Fruit fly (Drosophila melanogaster) whole organism, embryonic: ENCODE data around the gene CG7739.
A peak's percentile ranks its signal among the peaks of the same experiment; 100 is the strongest.

Experiments used
- Ada2b ChIP-seq: fragments of 200-800 bp; sonication (Bioruptor generic); IDR thresholded peaks from 2 replicates; pipeline ENCODE4 v1.3.6; 2022; ENCODE audit warnings: missing biosample characterization, missing genetic modification characterization
- Bteb2 ChIP-seq: fragments of 200-800 bp; sonication (Bioruptor generic); optimal IDR thresholded peaks from 2 replicates; lab custom pipeline; 2016; ENCODE audit warnings: missing biosample characterization, missing genetic modification characterization
- CG10274 ChIP-seq: fragments of 200-800 bp; sonication (Bioruptor generic); optimal IDR thresholded peaks from 3 replicates; lab custom pipeline; 2017; ENCODE audit warnings: missing biosample characterization, mild to moderate bottlenecking, missing genetic modification characterization
- CG10366 ChIP-seq: fragments of 200-800 bp; sonication (Bioruptor generic); IDR thresholded peaks from 2 replicates; pipeline ENCODE4 v1.3.6; 2022; ENCODE audit warnings: missing biosample characterization, missing genetic modification characterization
- CG10654 ChIP-seq: fragments of 200-800 bp; sonication (Bioruptor generic); optimal IDR thresholded peaks from 2 replicates; lab custom pipeline; 2016; ENCODE audit warnings: missing biosample characterization, missing genetic modification characterization
- CG11723 ChIP-seq: fragments of 200-800 bp; sonication (Bioruptor generic); optimal IDR thresholded peaks from 2 replicates; lab custom pipeline; 2017; ENCODE audit warnings: missing biosample characterization, mild to moderate bottlenecking, missing genetic modification characterization
- CG12744 ChIP-seq: fragments of 200-800 bp; sonication (Bioruptor generic); optimal IDR thresholded peaks from 2 replicates; lab custom pipeline; 2016; ENCODE audit warnings: missing biosample characterization, missing genetic modification characterization
- CG14860 ChIP-seq: fragments of 200-800 bp; sonication (Bioruptor generic); IDR thresholded peaks from 3 replicates; pipeline ENCODE4 v1.3.6; 2022; ENCODE audit warnings: missing biosample characterization, missing genetic modification characterization; ENCODE audit not compliant: partially characterized antibody
- CG15514 ChIP-seq: fragments of 200-800 bp; sonication (Bioruptor generic); optimal IDR thresholded peaks from 3 replicates; lab custom pipeline; 2017; ENCODE audit warnings: missing biosample characterization, missing genetic modification characterization, mild to moderate bottlenecking, moderate library complexity, missing genetic modification reagents
- CG15601 ChIP-seq: fragments of 200-800 bp; sonication (Bioruptor generic); optimal IDR thresholded peaks from 3 replicates; lab custom pipeline; 2019; ENCODE audit warnings: missing biosample characterization, mild to moderate bottlenecking, missing genetic modification characterization, moderate library complexity
- CG16779 ChIP-seq: fragments of 200-800 bp; sonication (Bioruptor generic); IDR thresholded peaks from 2 replicates; pipeline ENCODE4 v1.3.6; 2022; ENCODE audit warnings: missing biosample characterization, missing genetic modification characterization
- CG17568 ChIP-seq: fragments of 200-800 bp; sonication (Bioruptor generic); optimal IDR thresholded peaks from 2 replicates; lab custom pipeline; 2018; ENCODE audit warnings: missing biosample characterization, mild to moderate bottlenecking, missing genetic modification characterization, moderate library complexity
- CG17912 ChIP-seq: fragments of 200-800 bp; sonication (Bioruptor generic); optimal IDR thresholded peaks from 2 replicates; lab custom pipeline; 2018; ENCODE audit warnings: missing biosample characterization, mild to moderate bottlenecking, missing genetic modification characterization
- CG31365 ChIP-seq: fragments of 200-800 bp; sonication (Bioruptor generic); optimal IDR thresholded peaks from 2 replicates; lab custom pipeline; 2018; ENCODE audit warnings: missing biosample characterization, mild to moderate bottlenecking, missing genetic modification characterization
- CG3163 ChIP-seq: fragments of 200-800 bp; sonication (Bioruptor generic); optimal IDR thresholded peaks from 3 replicates; lab custom pipeline; 2016; ENCODE audit warnings: missing biosample characterization, missing genetic modification characterization
- CG4424 ChIP-seq: fragments of 200-800 bp; sonication (Bioruptor generic); optimal IDR thresholded peaks from 3 replicates; lab custom pipeline; 2016; ENCODE audit warnings: missing biosample characterization, missing genetic modification characterization
- CG6654 ChIP-seq: fragments of 200-800 bp; sonication (Bioruptor generic); optimal IDR thresholded peaks from 2 replicates; lab custom pipeline; 2017; ENCODE audit warnings: missing biosample characterization, mild to moderate bottlenecking, missing genetic modification characterization
- CG6683 ChIP-seq: fragments of 200-800 bp; sonication (Bioruptor generic); optimal IDR thresholded peaks from 2 replicates; lab custom pipeline; 2017; ENCODE audit warnings: missing biosample characterization, mild to moderate bottlenecking, missing genetic modification characterization, missing genetic modification reagents
- CG6813 ChIP-seq: fragments of 200-800 bp; sonication (Bioruptor generic); optimal IDR thresholded peaks from 2 replicates; lab custom pipeline; 2017; ENCODE audit warnings: missing biosample characterization, missing genetic modification characterization, mild to moderate bottlenecking, moderate library complexity, missing genetic modification reagents
- CG8089 ChIP-seq: fragments of 200-800 bp; sonication (Bioruptor generic); optimal IDR thresholded peaks from 3 replicates; lab custom pipeline; 2016; ENCODE audit warnings: missing biosample characterization, missing genetic modification characterization
- CG8765 ChIP-seq: fragments of 200-800 bp; sonication (Bioruptor generic); IDR thresholded peaks from 2 replicates; pipeline ENCODE4 v1.3.6; 2022; ENCODE audit warnings: missing biosample characterization, missing genetic modification characterization
- CG9609 ChIP-seq: fragments of 200-800 bp; sonication (Bioruptor generic); optimal IDR thresholded peaks from 3 replicates; lab custom pipeline; 2016; ENCODE audit warnings: missing biosample characterization, missing genetic modification characterization
- Deaf1 ChIP-seq: fragments of 200-800 bp; optimal IDR thresholded peaks from 3 replicates; lab custom pipeline; 2019; ENCODE audit warnings: missing biosample characterization, mild to moderate bottlenecking, missing genetic modification characterization, moderate library complexity
- Dfd ChIP-seq, 2 experiments: fragments of >200 bp; optimal IDR thresholded peaks; 2 replicates each; lab custom pipeline; 2017; ENCODE audit warnings: missing biosample characterization in 2 of 2, missing genetic modification characterization in 2 of 2
- Doc3 ChIP-seq: fragments of 200-800 bp; sonication (Bioruptor generic); IDR thresholded peaks from 3 replicates; pipeline ENCODE4 v1.3.6; 2022; ENCODE audit warnings: missing biosample characterization, missing genetic modification characterization; ENCODE audit not compliant: partially characterized antibody
- Dref ChIP-seq: fragments of 200-800 bp; sonication (Bioruptor generic); IDR thresholded peaks from 2 replicates; pipeline ENCODE4 v1.3.6; 2022; ENCODE audit warnings: missing biosample characterization, missing genetic modification characterization
- Fer1 ChIP-seq: fragments of 200-800 bp; sonication (Bioruptor generic); optimal IDR thresholded peaks from 2 replicates; lab custom pipeline; 2017; ENCODE audit warnings: missing biosample characterization, mild to moderate bottlenecking, missing genetic modification characterization
- HHEX ChIP-seq: fragments of 200-800 bp; sonication (Bioruptor generic); optimal IDR thresholded peaks from 3 replicates; lab custom pipeline; 2017; ENCODE audit warnings: missing biosample characterization, mild to moderate bottlenecking, missing genetic modification characterization, missing genetic modification reagents
- Meics ChIP-seq: fragments of 200-800 bp; sonication (Bioruptor generic); optimal IDR thresholded peaks from 2 replicates; lab custom pipeline; 2017; ENCODE audit warnings: missing biosample characterization, mild to moderate bottlenecking, missing genetic modification characterization
- NC2β ChIP-seq: fragments of 200-800 bp; sonication (Bioruptor generic); optimal IDR thresholded peaks from 2 replicates; lab custom pipeline; 2016; ENCODE audit warnings: missing biosample characterization, missing genetic modification characterization
- PHDP ChIP-seq: fragments of 200-800 bp; sonication (Bioruptor generic); optimal IDR thresholded peaks from 3 replicates; lab custom pipeline; 2018; ENCODE audit warnings: missing biosample characterization, mild to moderate bottlenecking, missing genetic modification characterization, moderate library complexity
- Side ChIP-seq: fragments of 200-800 bp; sonication (Bioruptor generic); optimal IDR thresholded peaks from 2 replicates; lab custom pipeline; 2016; ENCODE audit warnings: missing biosample characterization, missing genetic modification characterization
- Spps ChIP-seq: fragments of 200-800 bp; sonication (Bioruptor generic); optimal IDR thresholded peaks from 2 replicates; lab custom pipeline; 2018; ENCODE audit warnings: missing biosample characterization, mild to moderate bottlenecking, missing genetic modification characterization
- Sry-δ ChIP-seq: fragments of 200-800 bp; sonication (Bioruptor generic); optimal IDR thresholded peaks from 2 replicates; lab custom pipeline; 2016; ENCODE audit warnings: missing biosample characterization, missing genetic modification characterization
- Stat92E ChIP-seq, 3 experiments: fragments of >200 bp in 2 of 3; fragments of 200-800 bp in 1 of 3; sonication (Bioruptor generic) in 1 of 3; optimal IDR thresholded peaks; 2 replicates each; lab custom pipeline; 2017 to 2019; ENCODE audit warnings: missing biosample characterization in 3 of 3, missing genetic modification characterization in 3 of 3, mild to moderate bottlenecking in 1 of 3, moderate library complexity in 1 of 3
- ab ChIP-seq: fragments of 200-800 bp; sonication (Bioruptor generic); optimal IDR thresholded peaks from 2 replicates; lab custom pipeline; 2016; ENCODE audit warnings: missing biosample characterization, missing genetic modification characterization
- crp ChIP-seq, 2 experiments: fragments of 200-800 bp; sonication (Bioruptor generic); optimal IDR thresholded peaks; 2 replicates in 1 of 2; 3 replicates in 1 of 2; lab custom pipeline; 2017; ENCODE audit warnings: missing biosample characterization in 2 of 2, missing genetic modification characterization in 2 of 2, mild to moderate bottlenecking in 1 of 2, moderate library complexity in 1 of 2
- fru ChIP-seq: fragments of >200 bp; optimal IDR thresholded peaks from 2 replicates; lab custom pipeline; 2017
- gem ChIP-seq: fragments of 200-800 bp; sonication (Bioruptor generic); optimal IDR thresholded peaks from 2 replicates; lab custom pipeline; 2019; ENCODE audit warnings: missing biosample characterization, mild to moderate bottlenecking, missing genetic modification characterization, moderate library complexity
- hb ChIP-seq: fragments of 200-800 bp; sonication (Bioruptor generic); IDR thresholded peaks from 3 replicates; pipeline ENCODE4 v1.3.6; 2022; ENCODE audit warnings: missing biosample characterization, missing genetic modification characterization; ENCODE audit not compliant: partially characterized antibody
- lab ChIP-seq: fragments of 200-800 bp; sonication (Bioruptor generic); optimal IDR thresholded peaks from 3 replicates; lab custom pipeline; 2017; ENCODE audit warnings: missing biosample characterization, missing genetic modification characterization, mild to moderate bottlenecking, moderate library complexity, missing genetic modification reagents
- mirr ChIP-seq: fragments of 200-800 bp; sonication (Bioruptor generic); optimal IDR thresholded peaks from 3 replicates; lab custom pipeline; 2018; ENCODE audit warnings: missing biosample characterization, mild to moderate bottlenecking, missing genetic modification characterization
- nom ChIP-seq: fragments of 200-800 bp; sonication (Bioruptor generic); optimal IDR thresholded peaks from 2 replicates; lab custom pipeline; 2017; ENCODE audit warnings: missing biosample characterization, missing genetic modification characterization, mild to moderate bottlenecking, moderate library complexity, missing genetic modification reagents
- pros ChIP-seq: fragments of 200-800 bp; sonication (Bioruptor generic); optimal IDR thresholded peaks from 3 replicates; lab custom pipeline; 2019; ENCODE audit warnings: missing biosample characterization, mild to moderate bottlenecking, missing genetic modification characterization, moderate library complexity
- rib ChIP-seq: fragments of 200-800 bp; sonication (Bioruptor generic); IDR thresholded peaks from 2 replicates; pipeline ENCODE4 v1.3.6; 2022; ENCODE audit warnings: missing biosample characterization, missing genetic modification characterization
- slou ChIP-seq: fragments of 200-800 bp; sonication (Bioruptor generic); optimal IDR thresholded peaks from 3 replicates; lab custom pipeline; 2016; ENCODE audit warnings: missing biosample characterization, missing genetic modification characterization
- ssp ChIP-seq: fragments of 200-800 bp; sonication (Bioruptor generic); IDR thresholded peaks from 2 replicates; pipeline ENCODE4 v1.3.6; 2022; ENCODE audit warnings: missing biosample characterization, missing genetic modification characterization
- stwl ChIP-seq: fragments of 200-800 bp; sonication (Bioruptor generic); optimal IDR thresholded peaks from 3 replicates; lab custom pipeline; 2018; ENCODE audit warnings: missing biosample characterization, mild to moderate bottlenecking, missing genetic modification characterization, moderate library complexity
- tgo ChIP-seq: fragments of 200-800 bp; sonication (Bioruptor generic); IDR thresholded peaks from 3 replicates; pipeline ENCODE4 v1.3.6; 2022; ENCODE audit warnings: missing biosample characterization, missing genetic modification characterization
- zf30C ChIP-seq: fragments of 200-800 bp; sonication (Bioruptor generic); optimal IDR thresholded peaks from 3 replicates; lab custom pipeline; 2018; ENCODE audit warnings: missing biosample characterization, mild to moderate bottlenecking, missing genetic modification characterization

CG7739 gene

DNA sequence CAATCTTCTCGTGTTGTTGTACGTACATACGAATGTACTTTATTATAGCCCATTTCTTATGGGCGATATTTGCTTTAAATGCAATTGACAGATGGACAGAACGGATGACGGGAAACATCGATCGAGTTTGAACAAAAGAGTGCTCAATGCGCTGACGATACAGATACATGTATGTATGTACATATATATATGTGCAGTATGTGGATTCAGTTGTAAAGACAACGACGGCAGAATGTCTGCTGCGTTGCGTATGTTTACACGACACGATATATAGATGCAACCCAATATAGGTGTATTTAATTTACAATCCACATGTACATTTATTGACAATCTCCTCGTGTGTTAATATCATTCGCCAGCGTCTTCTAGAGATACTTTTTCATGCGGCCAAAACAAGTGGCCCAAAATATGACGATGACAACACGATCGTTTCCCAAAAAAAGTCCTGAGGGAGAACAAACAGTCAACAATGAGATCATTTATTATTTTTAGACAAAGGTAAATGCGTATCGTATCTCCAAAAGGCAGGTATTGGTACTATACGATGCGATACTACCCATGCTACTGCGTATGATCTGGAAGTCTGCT is 32.1 kb downstream of the CG7739 start (continued):
- TF ChIP-seq fru (lab: Kevin White, UChicago) (no peak), rib (GFP tag; lab: Robert Waterston, UW) (no peak), CG17568 (GFP tag; lab: Kevin White, UChicago) (peak; percentile 19), CG17912 (GFP tag; lab: Kevin White, UChicago) (no peak), Ada2b (GFP tag; lab: Robert Waterston, UW) (no peak), Meics (GFP tag; lab: Kevin White, UChicago) (no peak), tgo (GFP tag; lab: Robert Waterston, UW) (no peak), Fer1 (no peak), zf30C (GFP tag; lab: Kevin White, UChicago) (no peak), stwl (no peak), Side (GFP tag; lab: Kevin White, UChicago) (no peak), PHDP (tag; lab: Kevin White, UChicago) (no peak), Stat92E (GFP tag; optimal IDR thresholded peaks at IDR 0.05; lab: Kevin White, UChicago) (no peak), gem (tag; lab: Kevin White, UChicago) (no peak), CG15601 (tag; lab: Kevin White, UChicago) (peak; percentile 45), CG8089 (GFP tag; lab: Kevin White, UChicago) (no peak), Deaf1 (tag; lab: Kevin White, UChicago) (no peak), CG31365 (tag; lab: Kevin White, UChicago) (no peak), nom (GFP tag; lab: Kevin White, UChicago) (peak; percentile 32), CG15514 (GFP tag; lab: Kevin White, UChicago) (no peak), NC2β (GFP tag; lab: Kevin White, UChicago) (no peak), ssp (GFP tag; lab: Robert Waterston, UW) (no peak), CG6683 (GFP tag; lab: Kevin White, UChicago) (no peak), Doc3 (no peak), Bteb2 (no peak), slou (GFP tag; lab: Kevin White, UChicago) (no peak), CG6813 (peak; percentile 31), CG10366 (no peak), Sry-δ (GFP tag; lab: Kevin White, UChicago) (no peak), CG3163 (GFP tag; lab: Kevin White, UChicago) (no peak), Dfd (GFP tag; optimal IDR thresholded peaks at IDR 0.05; lab: Kevin White, UChicago) (no peak), ab (no peak), CG6654 (no peak), CG16779 (GFP tag; lab: Robert Waterston, UW) (no peak), CG8765 (GFP tag; lab: Robert Waterston, UW) (no peak), lab (peak; percentile 24), Dref (GFP tag; lab: Robert Waterston, UW) (no peak), CG10274 (GFP tag; lab: Kevin White, UChicago) (no peak), CG4424 (GFP tag; lab: Kevin White, UChicago) (no peak), CG12744 (no peak), HHEX (GFP tag; lab: Kevin White, UChicago) (no peak), hb (no peak), CG14860 (no peak), Spps (tag; lab: Kevin White, UChicago) (no peak), CG9609 (GFP tag; lab: Kevin White, UChicago) (no peak), mirr (GFP tag; lab: Kevin White, UChicago) (no peak), pros (GFP tag; lab: Kevin White, UChicago) (no peak), CG11723 (GFP tag; lab: Kevin White, UChicago) (peak; percentile 39), crp (GFP tag; optimal IDR thresholded peaks at IDR 0.05; lab: Kevin White, UChicago) (no peak), CG10654 (GFP tag; lab: Kevin White, UChicago) (no peak)
